Fruit fly (Drosophila melanogaster) Kc167 (cell line): ENCODE data around the gene CG15432.

Experiments
- Myc ChIP-seq: fragments of >200 bp; optimal IDR thresholded peaks from 2 replicates; lab custom pipeline; 2017; ENCODE audit warnings: missing external identifiers
- Sin3A ChIP-seq: fragments of >200 bp; optimal IDR thresholded peaks from 2 replicates; lab custom pipeline; 2018; ENCODE audit warnings: missing external identifiers
- h ChIP-seq: fragments of >200 bp; optimal IDR thresholded peaks from 3 replicates; lab custom pipeline; 2018; ENCODE audit warnings: missing external identifiers
- insv ChIP-seq: fragments of >200 bp; optimal IDR thresholded peaks from 3 replicates; lab custom pipeline; 2018; ENCODE audit warnings: missing external identifiers
- psq ChIP-seq: fragments of >200 bp; optimal IDR thresholded peaks from 2 replicates; lab custom pipeline; 2017; ENCODE audit warnings: missing external identifiers
- ttk ChIP-seq: sonication (Bioruptor generic); optimal IDR thresholded peaks from 2 replicates; lab custom pipeline; 2017; ENCODE audit warnings: missing external identifiers

The CG15432 gene

DNA sequence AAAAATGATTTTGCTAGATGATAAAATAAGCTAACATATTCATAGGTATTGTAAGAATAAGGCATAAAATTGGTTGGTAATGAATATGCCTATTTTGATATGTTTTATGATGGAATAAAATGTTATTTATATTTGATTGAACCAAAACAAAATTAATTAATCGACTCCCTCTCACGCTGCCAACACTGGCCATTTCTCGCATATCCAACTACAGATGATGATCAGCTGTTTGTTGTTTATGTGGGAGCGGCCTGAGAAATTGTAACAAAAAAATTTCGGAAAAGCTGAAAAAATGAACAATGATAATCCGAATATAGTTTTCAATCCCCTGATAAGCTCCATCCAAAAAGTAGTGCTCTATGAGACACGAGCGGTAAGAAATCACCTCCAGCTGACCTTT is 22.8 kb downstream of the CG15432 start, which contains the start of gene FIG4:
FIG4 (plus strand) TSS at position 229 of the 400 bp plus-strand sequence.
- TF ChIP-seq Myc (lab: Kevin White, UChicago) (no peak), h (lab: Kevin White, UChicago) (no peak), psq (lab: Kevin White, UChicago) (no peak), ttk (lab: Kevin White, UChicago) (no peak), Sin3A (lab: Kevin White, UChicago) (no peak), insv (lab: Kevin White, UChicago) (no peak)

DNA sequence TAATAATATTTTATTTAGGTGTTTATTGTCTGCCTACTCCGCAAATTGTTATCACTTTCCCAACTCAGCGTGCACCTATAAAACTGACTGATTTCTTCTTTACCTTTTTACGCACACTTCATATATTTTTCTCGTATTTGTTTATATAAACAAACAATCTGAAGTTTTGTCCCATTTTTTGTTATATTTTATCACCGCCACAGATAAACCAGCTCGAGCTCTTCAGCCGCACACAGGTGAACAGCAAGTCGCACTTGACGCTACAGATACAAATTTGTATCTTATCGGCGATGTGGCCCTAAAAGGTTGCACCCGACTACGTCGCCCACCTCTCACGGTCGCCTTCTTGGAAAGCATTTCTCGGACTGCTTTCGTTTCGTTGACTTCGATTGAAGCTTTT is 33.3 kb downstream of the CG15432 start:
- no peak for TF ChIP-seq psq (lab: Kevin White, UChicago)
- no peak for TF ChIP-seq Sin3A (lab: Kevin White, UChicago)
- no peak for TF ChIP-seq h (lab: Kevin White, UChicago)
- no peak for TF ChIP-seq Myc (lab: Kevin White, UChicago)
- no peak for TF ChIP-seq ttk (lab: Kevin White, UChicago)
- no peak for TF ChIP-seq insv (lab: Kevin White, UChicago)

DNA sequence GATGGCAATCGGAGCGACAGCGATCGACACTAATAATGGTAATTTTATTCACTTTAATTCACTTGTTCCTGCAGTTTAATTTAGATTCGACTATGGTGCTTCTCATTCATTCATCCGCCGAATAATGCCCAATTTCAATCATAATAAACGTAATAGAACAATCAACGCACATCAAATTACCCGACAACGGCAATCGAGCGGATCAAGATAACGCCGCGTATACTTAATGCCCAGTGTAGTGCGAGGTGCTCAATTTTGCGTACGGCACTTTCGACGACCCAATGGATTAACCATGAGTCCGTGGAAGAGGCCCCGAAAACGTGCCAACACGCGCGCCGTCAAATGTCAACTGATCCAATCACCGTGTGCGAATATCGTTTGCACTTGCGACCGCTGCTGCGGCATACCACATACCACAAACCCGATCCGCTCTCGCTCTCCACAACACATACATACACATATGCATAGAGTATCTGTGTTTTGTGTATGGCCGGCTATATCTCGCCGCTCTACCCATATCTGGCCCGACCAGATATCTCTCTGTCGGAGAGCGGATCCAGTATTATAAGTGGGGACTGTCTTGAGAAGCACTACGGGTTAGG is 34.7 kb downstream of the CG15432 start, which contains the start of gene ine:
ine (minus strand) TSS at position 351 of the 602 bp plus-strand sequence.
- no peak for TF ChIP-seq Myc (lab: Kevin White, UChicago)
- no peak for TF ChIP-seq Sin3A (lab: Kevin White, UChicago)
- no peak for TF ChIP-seq ttk (lab: Kevin White, UChicago)
- TF ChIP-seq insv (lab: Kevin White, UChicago) = no peak
- no peak for TF ChIP-seq h (lab: Kevin White, UChicago)
- TF ChIP-seq psq (lab: Kevin White, UChicago) = no peak

DNA sequence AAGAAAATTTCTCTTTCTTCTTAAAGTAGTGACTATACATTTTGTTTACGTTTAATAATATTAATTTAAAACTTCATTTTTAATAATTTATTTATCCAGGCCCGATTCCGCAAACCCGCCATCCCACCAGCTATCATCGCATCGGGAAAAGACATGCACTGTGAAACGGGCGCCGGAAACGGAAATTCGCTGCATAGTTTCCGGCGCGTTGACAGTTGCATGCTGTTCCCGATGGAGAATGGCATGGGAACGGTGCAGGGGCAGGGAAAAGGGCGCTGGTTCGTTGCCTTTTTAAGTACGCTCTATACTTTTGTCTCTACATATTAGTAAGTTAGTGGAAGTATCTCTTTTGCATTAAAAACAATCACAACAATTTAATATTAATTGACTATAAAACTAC is 35.9 kb downstream of the CG15432 start:
- TF ChIP-seq h (lab: Kevin White, UChicago) (no peak), Sin3A (lab: Kevin White, UChicago) (no peak), Myc (lab: Kevin White, UChicago) (no peak), ttk (lab: Kevin White, UChicago) (no peak), psq (lab: Kevin White, UChicago) (no peak), insv (lab: Kevin White, UChicago) (no peak)
